Fruit fly (Drosophila melanogaster) Kc167 (cell line): ENCODE data around the gene CG15425.

ENCODE experiments used
- Myc ChIP-seq: fragments of >200 bp; optimal IDR thresholded peaks from 2 replicates; lab custom pipeline; 2017; ENCODE audit warnings: missing external identifiers
- h ChIP-seq: fragments of >200 bp; optimal IDR thresholded peaks from 3 replicates; lab custom pipeline; 2018; ENCODE audit warnings: missing external identifiers
- psq ChIP-seq: fragments of >200 bp; optimal IDR thresholded peaks from 2 replicates; lab custom pipeline; 2017; ENCODE audit warnings: missing external identifiers

DNA sequence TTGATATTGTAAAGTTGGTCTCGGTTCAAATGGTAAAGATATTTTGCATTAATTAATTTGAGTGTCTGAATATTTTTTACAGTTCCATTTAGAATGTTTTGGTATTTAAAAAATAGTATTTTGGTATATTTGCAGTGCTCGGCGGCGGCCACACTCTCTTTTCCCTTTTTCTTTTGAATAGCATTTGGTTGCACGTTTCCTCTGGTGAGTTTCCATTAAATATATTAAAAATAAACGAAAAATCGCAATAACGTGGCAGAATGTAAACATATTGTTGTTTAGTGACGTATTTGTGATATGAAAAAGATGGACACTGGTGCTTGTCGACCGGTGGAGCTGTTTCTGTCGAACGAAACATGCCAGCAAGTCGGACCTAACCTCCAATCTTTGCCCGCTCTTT is 29.8 kb upstream of the CG15425 start, which contains the start of gene RpL40:
- TF ChIP-seq Myc (lab: Kevin White, UChicago) (no peak), psq (lab: Kevin White, UChicago) (no peak), h (lab: Kevin White, UChicago) (no peak)
